Worm (Caenorhabditis elegans): Measurements from ENCODE around the gene K10G4.5.

DNA sequence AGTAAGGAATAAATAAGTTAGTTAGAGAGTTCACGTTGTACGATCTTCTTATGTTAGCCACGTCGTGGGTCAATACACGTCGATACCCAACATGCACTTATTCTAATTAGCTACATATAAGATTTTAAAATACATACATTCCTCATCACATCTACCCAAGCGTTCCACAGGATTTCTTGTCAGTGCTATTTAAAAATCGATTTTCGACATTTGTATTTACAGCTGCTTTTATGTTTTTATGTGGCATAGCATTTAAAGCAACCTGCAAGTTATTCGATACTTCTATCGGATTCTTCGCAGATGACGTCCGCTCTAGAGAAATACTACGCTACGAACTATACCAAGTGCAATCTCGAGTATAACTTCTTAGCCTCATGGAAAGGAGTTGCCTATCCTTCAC lies 45.8 kb downstream of the K10G4.5 start, which contains the start of gene srh-115:
- TF ChIP-seq mdl-1 (tag; optimal IDR thresholded peaks at IDR 0.05) (no peak), ZK546.5 (tag; optimal IDR thresholded peaks at IDR 0.05) (no peak), lsy-12 (tag; optimal IDR thresholded peaks at IDR 0.05) (no peak), egl-27 (tag; optimal IDR thresholded peaks at IDR 0.05) (no peak), nhr-28 (tag; optimal IDR thresholded peaks at IDR 0.05) (no peak), pha-4 (tag; optimal IDR thresholded peaks at IDR 0.05) (no peak), unc-39 (tag; optimal IDR thresholded peaks at IDR 0.05) (no peak), ztf-11 (tag; optimal IDR thresholded peaks at IDR 0.05) (no peak), unc-62 (GFP tag; optimal IDR thresholded peaks at IDR 0.05) (no peak), skn-1 (tag; optimal IDR thresholded peaks at IDR 0.05) (no peak), nhr-237 (tag; optimal IDR thresholded peaks at IDR 0.05) (no peak), ama-1 (optimal IDR thresholded peaks at IDR 0.05) (no peak)

Measured in whole organism, L3 larva.